Worm (Caenorhabditis elegans) whole organism, L2 larva: ENCODE data around the gene T23F11.6.

Source experiments
- C34F6.9 ChIP-seq: fragments of 150-350 bp; optimal IDR thresholded peaks from 2 replicates; lab custom pipeline; 2014; ENCODE audit warnings: missing biosample characterization, missing genetic modification characterization
- F13H6.1 ChIP-seq: sonication (generic microtip); optimal IDR thresholded peaks from 2 replicates; lab custom pipeline; 2016; ENCODE audit warnings: missing genetic modification characterization, missing compliant biosample characterization
- R02D3.7 ChIP-seq: fragments of 150-350 bp; optimal IDR thresholded peaks from 2 replicates; lab custom pipeline; 2014; ENCODE audit warnings: missing biosample characterization, missing genetic modification characterization
- Y55F3AM.14 ChIP-seq: fragments of 200-800 bp; sonication (Bioruptor generic); optimal IDR thresholded peaks from 2 replicates; lab custom pipeline; 2018; ENCODE audit warnings: mild to moderate bottlenecking, missing genetic modification characterization, missing compliant biosample characterization
- ZK546.5 ChIP-seq: sonication (generic microtip); optimal IDR thresholded peaks from 2 replicates; lab custom pipeline; 2017; ENCODE audit warnings: missing biosample characterization, missing genetic modification characterization
- alr-1 ChIP-seq: fragments of 150-350 bp; optimal IDR thresholded peaks from 2 replicates; lab custom pipeline; 2014; ENCODE audit warnings: missing biosample characterization, missing genetic modification characterization
- aly-2 ChIP-seq: fragments of 150-350 bp; optimal IDR thresholded peaks from 2 replicates; lab custom pipeline; 2014; ENCODE audit warnings: missing biosample characterization, missing genetic modification characterization
- ama-1 ChIP-seq: fragments of 150-350 bp; optimal IDR thresholded peaks from 2 replicates; lab custom pipeline; 2018; ENCODE audit warnings: inconsistent platforms
- blmp-1 ChIP-seq: sonication (generic microtip); optimal IDR thresholded peaks from 2 replicates; lab custom pipeline; 2017; ENCODE audit warnings: missing genetic modification characterization, mild to moderate bottlenecking, missing compliant biosample characterization, antibody characterized with exemption, moderate library complexity; ENCODE audit not compliant: insufficient read depth
- ceh-16 ChIP-seq: fragments of 150-350 bp; optimal IDR thresholded peaks from 2 replicates; lab custom pipeline; 2014; ENCODE audit warnings: missing biosample characterization, missing genetic modification characterization
- ceh-82 ChIP-seq: fragments of 150-350 bp; optimal IDR thresholded peaks from 2 replicates; lab custom pipeline; 2014; ENCODE audit warnings: missing biosample characterization, missing genetic modification characterization
- crh-2 ChIP-seq: sonication (generic microtip); optimal IDR thresholded peaks from 2 replicates; lab custom pipeline; 2017; ENCODE audit warnings: missing biosample characterization, missing genetic modification characterization
- dmd-4 ChIP-seq: sonication (generic microtip); optimal IDR thresholded peaks from 2 replicates; lab custom pipeline; 2017; ENCODE audit warnings: missing biosample characterization, missing genetic modification characterization
- egl-27 ChIP-seq: sonication (generic microtip); optimal IDR thresholded peaks from 3 replicates; lab custom pipeline; 2017; ENCODE audit warnings: missing biosample characterization, missing genetic modification reagents, missing genetic modification characterization
- elt-1 ChIP-seq: fragments of 150-350 bp; optimal IDR thresholded peaks from 2 replicates; lab custom pipeline; 2014; ENCODE audit warnings: missing biosample characterization, missing genetic modification characterization
- elt-3 ChIP-seq: sonication (generic microtip); optimal IDR thresholded peaks from 2 replicates; lab custom pipeline; 2017; ENCODE audit warnings: missing biosample characterization, missing genetic modification characterization
- fos-1 ChIP-seq: fragments of 150-350 bp; optimal IDR thresholded peaks from 2 replicates; lab custom pipeline; 2014; ENCODE audit warnings: missing biosample characterization, missing genetic modification characterization
- gmeb-1 ChIP-seq: fragments of 150-350 bp; optimal IDR thresholded peaks from 2 replicates; lab custom pipeline; 2014; ENCODE audit warnings: missing biosample characterization, missing genetic modification characterization
- lin-11 ChIP-seq: fragments of 150-350 bp; sonication (generic microtip); optimal IDR thresholded peaks from 2 replicates; lab custom pipeline; 2014; ENCODE audit warnings: missing biosample characterization, missing genetic modification characterization, inconsistent platforms, mixed read lengths
- lin-13 ChIP-seq: fragments of 150-350 bp; optimal IDR thresholded peaks from 2 replicates; lab custom pipeline; 2014; ENCODE audit warnings: missing biosample characterization, missing genetic modification reagents, missing genetic modification characterization
- lin-39 ChIP-seq: fragments of 150-350 bp; optimal IDR thresholded peaks from 2 replicates; lab custom pipeline; 2014; ENCODE audit warnings: missing biosample characterization, missing genetic modification reagents, missing genetic modification characterization
- lsy-2 ChIP-seq, 2 experiments: fragments of 150-350 bp in 1 of 2; sonication (generic microtip) in 1 of 2; optimal IDR thresholded peaks; 2 replicates each; lab custom pipeline; 2014 to 2017; ENCODE audit warnings: missing biosample characterization in 2 of 2, missing genetic modification characterization in 2 of 2
- mab-5 ChIP-seq: fragments of 150-350 bp; optimal IDR thresholded peaks from 2 replicates; lab custom pipeline; 2014; ENCODE audit warnings: missing biosample characterization, missing genetic modification characterization
- mbf-1 ChIP-seq: sonication (generic microtip); optimal IDR thresholded peaks from 2 replicates; lab custom pipeline; 2017; ENCODE audit warnings: missing biosample characterization, missing genetic modification characterization
- mdl-1 ChIP-seq, 2 experiments: fragments of 150-350 bp in 1 of 2; sonication (generic microtip) in 1 of 2; optimal IDR thresholded peaks; 2 replicates each; lab custom pipeline; 2017; ENCODE audit warnings: missing biosample characterization in 2 of 2, missing genetic modification characterization in 2 of 2
- nhr-10 ChIP-seq: sonication (generic microtip); optimal IDR thresholded peaks from 2 replicates; lab custom pipeline; 2017; ENCODE audit warnings: missing biosample characterization, missing genetic modification characterization
- nhr-11 ChIP-seq: fragments of 150-350 bp; optimal IDR thresholded peaks from 2 replicates; lab custom pipeline; 2014; ENCODE audit warnings: missing biosample characterization, missing genetic modification characterization
- nhr-12 ChIP-seq: fragments of 150-350 bp; optimal IDR thresholded peaks from 2 replicates; lab custom pipeline; 2014; ENCODE audit warnings: missing biosample characterization, missing genetic modification characterization
- nhr-129 ChIP-seq: fragments of 150-350 bp; optimal IDR thresholded peaks from 2 replicates; lab custom pipeline; 2014; ENCODE audit warnings: missing biosample characterization, missing genetic modification characterization
- nhr-21 ChIP-seq: fragments of 150-350 bp; optimal IDR thresholded peaks from 2 replicates; lab custom pipeline; 2014; ENCODE audit warnings: missing biosample characterization, missing genetic modification characterization
- nhr-23 ChIP-seq: fragments of 150-350 bp; optimal IDR thresholded peaks from 2 replicates; lab custom pipeline; 2014; ENCODE audit warnings: missing biosample characterization, missing genetic modification reagents, missing genetic modification characterization
- nhr-237 ChIP-seq: fragments of 150-350 bp; optimal IDR thresholded peaks from 2 replicates; lab custom pipeline; 2014; ENCODE audit warnings: missing biosample characterization, missing genetic modification characterization
- nhr-25 ChIP-seq: fragments of 150-350 bp; sonication (generic microtip); optimal IDR thresholded peaks from 3 replicates; lab custom pipeline; 2014; ENCODE audit warnings: missing biosample characterization, missing genetic modification characterization
- nhr-6 ChIP-seq: fragments of 150-350 bp; optimal IDR thresholded peaks from 2 replicates; lab custom pipeline; 2014; ENCODE audit warnings: missing biosample characterization, missing genetic modification characterization
- nhr-77 ChIP-seq: fragments of 150-350 bp; optimal IDR thresholded peaks from 2 replicates; lab custom pipeline; 2014; ENCODE audit warnings: missing biosample characterization, missing genetic modification characterization
- peb-1 ChIP-seq: fragments of 150-350 bp; optimal IDR thresholded peaks from 2 replicates; lab custom pipeline; 2014; ENCODE audit warnings: missing biosample characterization, missing genetic modification characterization
- sem-4 ChIP-seq: fragments of 150-350 bp; optimal IDR thresholded peaks from 2 replicates; lab custom pipeline; 2014; ENCODE audit warnings: missing biosample characterization, missing genetic modification reagents, missing genetic modification characterization
- skn-1 ChIP-seq: sonication (generic microtip); optimal IDR thresholded peaks from 2 replicates; lab custom pipeline; 2017; ENCODE audit warnings: missing biosample characterization, missing genetic modification characterization
- sma-3 ChIP-seq: sonication (generic microtip); optimal IDR thresholded peaks from 2 replicates; lab custom pipeline; 2016; ENCODE audit warnings: missing genetic modification reagents, missing genetic modification characterization, missing compliant biosample characterization
- sma-9 ChIP-seq, 2 experiments: fragments of 150-350 bp in 1 of 2; sonication (generic microtip) in 1 of 2; optimal IDR thresholded peaks; 2 replicates each; lab custom pipeline; 2014 to 2016; ENCODE audit warnings: missing genetic modification characterization in 2 of 2, mild to moderate bottlenecking in 1 of 2, missing biosample characterization in 1 of 2, missing compliant biosample characterization in 1 of 2, missing genetic modification reagents in 1 of 2, moderate library complexity in 1 of 2
- snpc-4 ChIP-seq: fragments of 150-350 bp; optimal IDR thresholded peaks from 2 replicates; lab custom pipeline; 2014; ENCODE audit warnings: missing biosample characterization, missing genetic modification characterization
- unc-39 ChIP-seq: fragments of 150-350 bp; optimal IDR thresholded peaks from 2 replicates; lab custom pipeline; 2014; ENCODE audit warnings: missing biosample characterization, missing genetic modification characterization
- unc-55 ChIP-seq: fragments of 150-350 bp; sonication (generic microtip); optimal IDR thresholded peaks from 3 replicates; lab custom pipeline; 2014; ENCODE audit warnings: missing biosample characterization, missing genetic modification reagents, missing genetic modification characterization
- unc-62 ChIP-seq: fragments of 150-350 bp; optimal IDR thresholded peaks from 2 replicates; lab custom pipeline; 2014; ENCODE audit warnings: missing biosample characterization, missing genetic modification reagents, missing genetic modification characterization
- zag-1 ChIP-seq: fragments of 150-350 bp; optimal IDR thresholded peaks from 2 replicates; lab custom pipeline; 2014; ENCODE audit warnings: missing biosample characterization, missing genetic modification characterization
- ztf-1 ChIP-seq: fragments of 200-800 bp; sonication (Bioruptor generic); conservative IDR thresholded peaks from 2 replicates; pipeline ENCODE4 v1.3.6; 2022; ENCODE audit warnings: missing genetic modification characterization, missing compliant biosample characterization
- ztf-11 ChIP-seq: sonication (generic microtip); optimal IDR thresholded peaks from 2 replicates; lab custom pipeline; 2017; ENCODE audit warnings: missing biosample characterization, missing genetic modification characterization
- ztf-4 ChIP-seq: fragments of 150-350 bp; optimal IDR thresholded peaks from 2 replicates; lab custom pipeline; 2014; ENCODE audit warnings: missing biosample characterization, missing genetic modification characterization

Gene T23F11.6

DNA sequence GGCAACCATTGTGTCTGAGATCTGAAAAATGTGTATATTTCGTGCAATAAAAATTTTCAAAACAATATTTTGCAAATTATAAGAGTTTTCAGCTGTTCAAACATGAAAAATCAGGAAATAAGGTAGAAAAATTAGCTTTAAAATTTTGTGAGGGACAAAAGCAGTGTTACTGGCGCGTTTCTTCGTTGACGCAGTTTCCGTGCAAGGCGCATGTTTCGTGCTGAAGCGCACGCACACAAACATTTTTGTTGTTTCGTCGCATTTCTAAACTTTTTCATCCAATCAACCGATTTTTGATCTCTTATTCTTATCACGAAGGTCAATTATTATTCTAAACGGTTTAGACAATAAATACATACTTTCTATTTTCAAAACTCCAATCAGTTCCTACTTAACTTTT lies 45.6 kb upstream of the T23F11.6 start, which contains the start of gene nifk-1 (continued):
- peak; percentile 77 for TF ChIP-seq unc-55 (GFP tag; lab: Kevin White, UChicago)
- peak; percentile 52 for TF ChIP-seq sma-9 (GFP tag; optimal IDR thresholded peaks at IDR 0.05; lab: Kevin White, UChicago)
- TF ChIP-seq sma-9 (tag; optimal IDR thresholded peaks at IDR 0.05; lab: Kevin White, UChicago): no peak
- peak; percentile 60 for TF ChIP-seq nhr-25 (tag; lab: Kevin White, UChicago)
- TF ChIP-seq F13H6.1 (tag; lab: Kevin White, UChicago): peak; percentile 50
- no peak for TF ChIP-seq egl-27 (tag; lab: Kevin White, UChicago)
- TF ChIP-seq lsy-2 (tag; optimal IDR thresholded peaks at IDR 0.05; lab: Kevin White, UChicago): peak; percentile 9 to 87
- TF ChIP-seq ztf-11: no peak
- TF ChIP-seq nhr-23 (tag; lab: Kevin White, UChicago): no peak

DNA sequence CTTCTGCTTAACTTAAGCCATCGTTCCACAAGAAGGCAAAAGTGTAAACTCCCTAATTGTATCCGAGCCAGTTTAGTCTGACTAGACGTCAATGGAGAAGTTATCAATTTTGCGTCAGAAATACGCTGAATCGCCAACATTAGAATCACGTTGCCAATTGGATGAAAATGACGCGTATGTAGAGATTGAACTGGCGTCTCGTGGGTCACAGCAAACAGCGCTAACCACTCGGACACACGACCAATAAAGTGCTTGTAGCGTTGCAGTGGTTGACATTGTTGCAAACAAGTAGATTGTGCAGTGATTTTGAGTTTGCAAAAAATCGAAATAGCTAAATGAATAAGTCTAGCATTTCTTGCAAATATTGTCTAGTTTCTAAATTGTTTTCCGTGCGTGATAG lies 41.9 kb upstream of the T23F11.6 start:
- TF ChIP-seq nhr-6 (tag; lab: Kevin White, UChicago) (peak; percentile 48), sem-4 (tag; lab: Kevin White, UChicago) (peak; percentile 50), nhr-77 (tag; lab: Kevin White, UChicago) (no peak), nhr-21 (peak; percentile 76), nhr-129 (peak; percentile 96), unc-55 (GFP tag; lab: Kevin White, UChicago) (no peak), ceh-16 (no peak), fos-1 (tag; lab: Kevin White, UChicago) (peak; percentile 89), lin-39 (tag; lab: Kevin White, UChicago) (no peak), sma-3 (GFP tag; lab: Kevin White, UChicago) (peak; percentile 76), lin-11 (tag; lab: Kevin White, UChicago) (peak; percentile 48), ztf-11 (no peak), ama-1 (lab: Kevin White, UChicago) (no peak), mbf-1 (tag; lab: Kevin White, UChicago) (no peak), blmp-1 (tag; lab: Kevin White, UChicago) (no peak), egl-27 (tag; lab: Kevin White, UChicago) (peak; percentile 77), aly-2 (tag; lab: Kevin White, UChicago) (no peak), sma-9 (GFP tag; optimal IDR thresholded peaks at IDR 0.05; lab: Kevin White, UChicago) (peak; percentile 85), sma-9 (tag; optimal IDR thresholded peaks at IDR 0.05; lab: Kevin White, UChicago) (no peak), unc-39 (tag; lab: Kevin White, UChicago) (no peak), mdl-1 (tag; optimal IDR thresholded peaks at IDR 0.05; lab: Kevin White, UChicago) (peak in 1 of 2 experiments; percentile 70), ZK546.5 (tag; lab: Kevin White, UChicago) (no peak), peb-1 (tag; lab: Kevin White, UChicago) (no peak), Y55F3AM.14 (GFP tag; lab: Kevin White, UChicago) (peak; percentile 78), dmd-4 (tag; lab: Kevin White, UChicago) (no peak), ztf-1 (GFP tag; lab: Robert Waterston, UW) (no peak), mab-5 (tag; lab: Kevin White, UChicago) (no peak), crh-2 (tag; lab: Kevin White, UChicago) (peak; percentile 90), nhr-10 (tag; lab: Kevin White, UChicago) (no peak), nhr-12 (tag; lab: Kevin White, UChicago) (no peak), nhr-23 (tag; lab: Kevin White, UChicago) (no peak), nhr-25 (tag; lab: Kevin White, UChicago) (no peak), F13H6.1 (tag; lab: Kevin White, UChicago) (peak; percentile 66), unc-62 (GFP tag; lab: Kevin White, UChicago) (no peak), nhr-11 (peak; percentile 32), elt-1 (tag; lab: Kevin White, UChicago) (no peak), elt-3 (no peak), nhr-237 (tag; lab: Kevin White, UChicago) (no peak), ceh-82 (tag; lab: Kevin White, UChicago) (no peak), ztf-4 (tag; lab: Kevin White, UChicago) (peak; percentile 74), alr-1 (tag; lab: Kevin White, UChicago) (no peak), C34F6.9 (tag; lab: Kevin White, UChicago) (peak; percentile 68), gmeb-1 (peak; percentile 74), skn-1 (no peak), lin-13 (GFP tag; lab: Kevin White, UChicago) (peak; percentile 70), snpc-4 (tag; lab: Kevin White, UChicago) (no peak), R02D3.7 (tag; lab: Kevin White, UChicago) (no peak), lsy-2 (tag; optimal IDR thresholded peaks at IDR 0.05; lab: Kevin White, UChicago) (peak; percentile 54 to 79), zag-1 (tag; lab: Kevin White, UChicago) (no peak)
